Fruit fly (Drosophila melanogaster) whole organism, embryonic: ENCODE measurements around the gene cno.

Source experiments
- Bdp1 ChIP-seq: fragments of 200-800 bp; sonication (Bioruptor generic); optimal IDR thresholded peaks from 3 replicates; lab custom pipeline; 2016; ENCODE audit warnings: missing biosample characterization, missing genetic modification characterization
- BtbVII ChIP-seq: fragments of 200-800 bp; sonication (Bioruptor generic); optimal IDR thresholded peaks from 3 replicates; lab custom pipeline; 2017; ENCODE audit warnings: missing biosample characterization, mild to moderate bottlenecking, missing genetic modification characterization
- CG1024 ChIP-seq: fragments of 200-800 bp; sonication (Bioruptor generic); IDR thresholded peaks from 2 replicates; pipeline ENCODE4 v1.3.6; 2022; ENCODE audit warnings: missing biosample characterization, missing genetic modification characterization
- CG13287 ChIP-seq: fragments of 200-800 bp; sonication (Bioruptor generic); IDR thresholded peaks from 2 replicates; pipeline ENCODE4 v1.3.6; 2022; ENCODE audit warnings: missing biosample characterization, missing genetic modification characterization; ENCODE audit not compliant: partially characterized antibody
- CG13296 ChIP-seq: fragments of 200-800 bp; sonication (Bioruptor generic); optimal IDR thresholded peaks from 3 replicates; lab custom pipeline; 2018; ENCODE audit warnings: missing biosample characterization, mild to moderate bottlenecking, missing genetic modification characterization
- CG13624 ChIP-seq: fragments of 200-800 bp; sonication (Bioruptor generic); optimal IDR thresholded peaks from 2 replicates; lab custom pipeline; 2016; ENCODE audit warnings: missing biosample characterization, missing genetic modification characterization
- CG14441 ChIP-seq: fragments of 200-800 bp; sonication (Bioruptor generic); IDR thresholded peaks from 2 replicates; pipeline ENCODE4 v1.3.6; 2022; ENCODE audit warnings: missing biosample characterization, missing genetic modification characterization
- CG15073 ChIP-seq: fragments of 200-800 bp; sonication (Bioruptor generic); optimal IDR thresholded peaks from 2 replicates; lab custom pipeline; 2016; ENCODE audit warnings: missing biosample characterization, missing genetic modification characterization
- CG17359 ChIP-seq: fragments of 200-800 bp; sonication (Bioruptor generic); optimal IDR thresholded peaks from 3 replicates; lab custom pipeline; 2018; ENCODE audit warnings: missing biosample characterization, mild to moderate bottlenecking, missing genetic modification characterization, moderate library complexity
- CG17361 ChIP-seq: fragments of 200-800 bp; sonication (Bioruptor generic); IDR thresholded peaks from 3 replicates; pipeline ENCODE4 v1.3.6; 2022; ENCODE audit warnings: missing biosample characterization, missing genetic modification characterization
- CG17802 ChIP-seq: fragments of 200-800 bp; sonication (Bioruptor generic); optimal IDR thresholded peaks from 2 replicates; lab custom pipeline; 2018; ENCODE audit warnings: missing biosample characterization, mild to moderate bottlenecking, missing genetic modification characterization, moderate library complexity
- CG1832 ChIP-seq: fragments of 200-800 bp; sonication (Bioruptor generic); optimal IDR thresholded peaks from 2 replicates; lab custom pipeline; 2017; ENCODE audit warnings: missing biosample characterization, mild to moderate bottlenecking, missing genetic modification characterization, inconsistent platforms
- CG33213 ChIP-seq: fragments of 200-800 bp; sonication (Bioruptor generic); optimal IDR thresholded peaks from 3 replicates; lab custom pipeline; 2016; ENCODE audit warnings: missing biosample characterization, missing genetic modification characterization
- CG4730 ChIP-seq: fragments of 200-800 bp; sonication (Bioruptor generic); IDR thresholded peaks from 2 replicates; pipeline ENCODE4 v1.3.6; 2022; ENCODE audit warnings: missing biosample characterization, missing genetic modification characterization
- CG6683 ChIP-seq: fragments of 200-800 bp; sonication (Bioruptor generic); optimal IDR thresholded peaks from 2 replicates; lab custom pipeline; 2017; ENCODE audit warnings: missing biosample characterization, mild to moderate bottlenecking, missing genetic modification characterization, missing genetic modification reagents
- CG9215 ChIP-seq: fragments of 200-800 bp; sonication (Bioruptor generic); IDR thresholded peaks from 2 replicates; pipeline ENCODE4 v1.3.6; 2022; ENCODE audit warnings: missing biosample characterization, missing genetic modification characterization
- CTCF ChIP-seq: fragments of 200-800 bp; sonication (Bioruptor generic); optimal IDR thresholded peaks from 2 replicates; lab custom pipeline; 2017; ENCODE audit warnings: missing biosample characterization, mild to moderate bottlenecking, missing genetic modification characterization, moderate library complexity
- Dbx ChIP-seq: fragments of 200-800 bp; sonication (Bioruptor generic); IDR thresholded peaks from 3 replicates; pipeline ENCODE4 v1.3.6; 2022; ENCODE audit warnings: missing biosample characterization, missing genetic modification characterization
- E2f2 ChIP-seq: fragments of 200-800 bp; sonication (Bioruptor generic); IDR thresholded peaks from 2 replicates; pipeline ENCODE4 v1.3.6; 2022; ENCODE audit warnings: missing biosample characterization, missing genetic modification characterization
- ERR ChIP-seq: fragments of 200-800 bp; sonication (Bioruptor generic); optimal IDR thresholded peaks from 2 replicates; lab custom pipeline; 2016; ENCODE audit warnings: missing biosample characterization, missing genetic modification characterization
- Gsc ChIP-seq: fragments of 200-800 bp; sonication (Bioruptor generic); IDR thresholded peaks from 2 replicates; pipeline ENCODE4 v1.3.6; 2022; ENCODE audit warnings: missing biosample characterization, missing genetic modification characterization
- HmgD ChIP-seq: fragments of 200-800 bp; sonication (Bioruptor generic); optimal IDR thresholded peaks from 3 replicates; lab custom pipeline; 2016; ENCODE audit warnings: missing biosample characterization, missing genetic modification characterization
- HmgZ ChIP-seq: fragments of 200-800 bp; sonication (Bioruptor generic); optimal IDR thresholded peaks from 2 replicates; lab custom pipeline; 2018; ENCODE audit warnings: missing biosample characterization, mild to moderate bottlenecking, missing genetic modification characterization
- Jarid2 ChIP-seq: fragments of 200-800 bp; sonication (Bioruptor generic); optimal IDR thresholded peaks from 3 replicates; lab custom pipeline; 2017; ENCODE audit warnings: mild to moderate bottlenecking, missing biosample characterization, missing genetic modification reagents, missing genetic modification characterization
- MBD-R2 ChIP-seq: fragments of 200-800 bp; sonication (Bioruptor generic); IDR thresholded peaks from 2 replicates; pipeline ENCODE4 v1.3.6; 2022; ENCODE audit warnings: missing biosample characterization, missing genetic modification characterization
- Meics ChIP-seq: fragments of 200-800 bp; sonication (Bioruptor generic); optimal IDR thresholded peaks from 2 replicates; lab custom pipeline; 2017; ENCODE audit warnings: missing biosample characterization, mild to moderate bottlenecking, missing genetic modification characterization
- NC2α ChIP-seq: fragments of 200-800 bp; sonication (Bioruptor generic); optimal IDR thresholded peaks from 2 replicates; lab custom pipeline; 2016; ENCODE audit warnings: missing biosample characterization, missing genetic modification characterization
- NFAT ChIP-seq: fragments of 200-800 bp; sonication (Bioruptor generic); IDR thresholded peaks from 2 replicates; pipeline ENCODE4 v1.3.6; 2022; ENCODE audit warnings: missing biosample characterization, missing genetic modification characterization
- Nf-YC ChIP-seq: fragments of 200-800 bp; optimal IDR thresholded peaks from 3 replicates; lab custom pipeline; 2019; ENCODE audit warnings: missing biosample characterization, mild to moderate bottlenecking, missing genetic modification characterization, moderate library complexity
- Sin3A ChIP-seq: fragments of >200 bp; optimal IDR thresholded peaks from 2 replicates; lab custom pipeline; 2018
- Sox100B ChIP-seq: fragments of 200-800 bp; sonication (Bioruptor generic); optimal IDR thresholded peaks from 3 replicates; lab custom pipeline; 2018; ENCODE audit warnings: missing biosample characterization, mild to moderate bottlenecking, missing genetic modification characterization
- Xrp1 ChIP-seq: fragments of 200-800 bp; sonication (Bioruptor generic); IDR thresholded peaks from 2 replicates; pipeline ENCODE4 v1.3.6; 2022; ENCODE audit warnings: missing biosample characterization, missing genetic modification characterization
- bowl ChIP-seq: fragments of 200-800 bp; sonication (Bioruptor generic); IDR thresholded peaks from 2 replicates; pipeline ENCODE4 v1.3.6; 2022; ENCODE audit warnings: missing biosample characterization, missing genetic modification characterization
- bsh ChIP-seq, 2 experiments: fragments of 200-800 bp; sonication (Bioruptor generic); optimal IDR thresholded peaks; 2 replicates each; lab custom pipeline; 2017 to 2018; ENCODE audit warnings: mild to moderate bottlenecking in 2 of 2, missing biosample characterization in 2 of 2, missing genetic modification characterization in 2 of 2, moderate library complexity in 1 of 2
- cg ChIP-seq: fragments of 200-800 bp; sonication (Bioruptor generic); optimal IDR thresholded peaks from 3 replicates; lab custom pipeline; 2019; ENCODE audit warnings: missing biosample characterization, mild to moderate bottlenecking, missing genetic modification characterization, moderate library complexity
- crol ChIP-seq: fragments of 200-800 bp; sonication (Bioruptor generic); IDR thresholded peaks from 2 replicates; pipeline ENCODE4 v1.3.6; 2022; ENCODE audit warnings: missing biosample characterization, missing genetic modification characterization
- dan ChIP-seq: fragments of 200-800 bp; sonication (Bioruptor generic); IDR thresholded peaks from 2 replicates; pipeline ENCODE4 v1.3.6; 2022; ENCODE audit warnings: missing biosample characterization, missing genetic modification characterization
- eyg ChIP-seq: fragments of 200-800 bp; sonication (Bioruptor generic); optimal IDR thresholded peaks from 3 replicates; lab custom pipeline; 2016; ENCODE audit warnings: missing biosample characterization, missing genetic modification characterization
- fd3F ChIP-seq: fragments of 200-800 bp; sonication (Bioruptor generic); optimal IDR thresholded peaks from 2 replicates; lab custom pipeline; 2018; ENCODE audit warnings: missing biosample characterization, mild to moderate bottlenecking, missing genetic modification characterization, moderate library complexity
- ftz-f1 ChIP-seq: fragments of 200-800 bp; sonication (Bioruptor generic); optimal IDR thresholded peaks from 2 replicates; lab custom pipeline; 2016; ENCODE audit warnings: missing biosample characterization, missing genetic modification characterization
- p53 ChIP-seq: fragments of 200-800 bp; sonication (Bioruptor generic); optimal IDR thresholded peaks from 2 replicates; lab custom pipeline; 2016; ENCODE audit warnings: missing biosample characterization, missing genetic modification characterization
- pan ChIP-seq, 4 experiments: fragments of >200 bp in 3 of 4; fragments of 200-800 bp in 1 of 4; sonication (Bioruptor generic) in 1 of 4; optimal IDR thresholded peaks in 3 of 4; IDR thresholded peaks in 1 of 4; 2 replicates each; pipeline versions ENCODE4 v1.3.6 to Lab custom; 2017 to 2022; ENCODE audit warnings: missing biosample characterization in 2 of 4, missing genetic modification characterization in 2 of 4, mixed read lengths in 1 of 4
- pros ChIP-seq: fragments of 200-800 bp; sonication (Bioruptor generic); optimal IDR thresholded peaks from 3 replicates; lab custom pipeline; 2019; ENCODE audit warnings: missing biosample characterization, mild to moderate bottlenecking, missing genetic modification characterization, moderate library complexity
- seq ChIP-seq: fragments of 200-800 bp; sonication (Bioruptor generic); IDR thresholded peaks from 2 replicates; pipeline ENCODE4 v1.3.6; 2022; ENCODE audit warnings: missing biosample characterization, missing genetic modification characterization
- sob ChIP-seq: fragments of 200-800 bp; sonication (Bioruptor generic); IDR thresholded peaks from 2 replicates; pipeline ENCODE4 v1.3.6; 2022; ENCODE audit warnings: missing biosample characterization, missing genetic modification characterization
- stwl ChIP-seq: fragments of 200-800 bp; sonication (Bioruptor generic); optimal IDR thresholded peaks from 3 replicates; lab custom pipeline; 2018; ENCODE audit warnings: missing biosample characterization, mild to moderate bottlenecking, missing genetic modification characterization, moderate library complexity
- tgo ChIP-seq: fragments of 200-800 bp; sonication (Bioruptor generic); IDR thresholded peaks from 3 replicates; pipeline ENCODE4 v1.3.6; 2022; ENCODE audit warnings: missing biosample characterization, missing genetic modification characterization
- tio ChIP-seq: fragments of 200-800 bp; sonication (Bioruptor generic); optimal IDR thresholded peaks from 2 replicates; lab custom pipeline; 2017; ENCODE audit warnings: missing biosample characterization, missing genetic modification characterization, inconsistent platforms
- trh ChIP-seq: fragments of 200-800 bp; sonication (Bioruptor generic); optimal IDR thresholded peaks from 2 replicates; lab custom pipeline; 2016; ENCODE audit warnings: missing biosample characterization, missing genetic modification characterization
- vnd ChIP-seq: fragments of 200-800 bp; sonication (Bioruptor generic); IDR thresholded peaks from 3 replicates; pipeline ENCODE4 v1.3.6; 2022; ENCODE audit warnings: missing biosample characterization, missing genetic modification characterization; ENCODE audit not compliant: partially characterized antibody
- wor ChIP-seq: fragments of 200-800 bp; sonication (Bioruptor generic); IDR thresholded peaks from 2 replicates; pipeline ENCODE4 v1.3.6; 2022; ENCODE audit warnings: missing biosample characterization, missing genetic modification characterization

cno gene

dm6 chr3R:5232197-5232607 is 14.9 kb upstream of the cno start, which contains the start of the genes Kat60 and Mms19 (continued):
- TF ChIP-seq CG13287 (GFP tag; lab: Robert Waterston, UW) (peak; percentile 92), CG14441 (peak; percentile 64), NFAT (GFP tag; lab: Robert Waterston, UW) (0 out of 2 replicates have a peak, but pooled peaks have one; percentile 52), NC2α (peak; percentile 55), Bdp1 (GFP tag; lab: Kevin White, UChicago) (peak; percentile 43), Sox100B (GFP tag; lab: Kevin White, UChicago) (no peak), stwl (peak; percentile 47), seq (no peak; the same call in 1 of the 2 replicates), HmgZ (tag; lab: Kevin White, UChicago) (peak; percentile 58), CG9215 (peak; percentile 84), bsh (GFP tag; optimal IDR thresholded peaks at IDR 0.05; lab: Kevin White, UChicago) (no peak), CG4730 (GFP tag; lab: Robert Waterston, UW) (peak; percentile 45; the same call in 1 of the 2 replicates), tio (GFP tag; lab: Kevin White, UChicago) (peak; percentile 31), crol (GFP tag; lab: Robert Waterston, UW) (0 out of 2 replicates have a peak, but pooled peaks have one; percentile 26), tgo (GFP tag; lab: Robert Waterston, UW) (peak; percentile 71), Xrp1 (GFP tag; lab: Robert Waterston, UW) (peak; percentile 57; the same call in 1 of the 2 replicates), p53 (GFP tag; lab: Kevin White, UChicago) (no peak), eyg (peak; percentile 19), wor (GFP tag; lab: Robert Waterston, UW) (peak; percentile 22; the same call in 1 of the 2 replicates), Dbx (GFP tag; lab: Robert Waterston, UW) (peak; percentile 73; the same call in 2 of the 3 replicates), CTCF (GFP tag; lab: Kevin White, UChicago) (no peak), BtbVII (GFP tag; lab: Kevin White, UChicago) (no peak), Nf-YC (no peak), trh (peak; percentile 65), CG17359 (tag; lab: Kevin White, UChicago) (peak; percentile 25), cg (GFP tag; lab: Kevin White, UChicago) (no peak), Meics (GFP tag; lab: Kevin White, UChicago) (peak; percentile 32), MBD-R2 (GFP tag; lab: Robert Waterston, UW) (peak; percentile 58), Jarid2 (peak; percentile 30), fd3F (GFP tag; lab: Kevin White, UChicago) (peak; percentile 42), bowl (GFP tag; lab: Robert Waterston, UW) (no peak), CG1832 (no peak), Gsc (GFP tag; lab: Robert Waterston, UW) (no peak), pan (optimal IDR thresholded peaks at IDR 0.05; lab: Kevin White, UChicago) (no peak), pan (GFP tag; optimal IDR thresholded peaks at IDR 0.05 in 1 of 2, IDR thresholded peaks at IDR 0.05 in 1 of 2) (peak in 1 of 2 experiments; percentile 69), ERR (GFP tag; lab: Kevin White, UChicago) (peak; percentile 21), sob (GFP tag; lab: Robert Waterston, UW) (peak; percentile 81), CG33213 (GFP tag; lab: Kevin White, UChicago) (peak; percentile 56), CG13296 (GFP tag; lab: Kevin White, UChicago) (no peak), Sin3A (lab: Kevin White, UChicago) (peak; percentile 100), CG6683 (GFP tag; lab: Kevin White, UChicago) (no peak), CG15073 (no peak), pros (GFP tag; lab: Kevin White, UChicago) (no peak), ftz-f1 (GFP tag; lab: Kevin White, UChicago) (no peak), vnd (GFP tag; lab: Robert Waterston, UW) (peak; percentile 95), HmgD (peak; percentile 2), CG17361 (GFP tag; lab: Robert Waterston, UW) (no peak; the same call in 1 of the 3 replicates), CG13624 (GFP tag; lab: Kevin White, UChicago) (peak; percentile 58), CG1024 (0 out of 2 replicates have a peak, but pooled peaks have one; percentile 3), CG17802 (tag; lab: Kevin White, UChicago) (peak; percentile 45), E2f2 (0 out of 2 replicates have a peak, but pooled peaks have one; percentile 36), dan (no peak)
